Worm (Caenorhabditis elegans) whole organism, late embryonic: ENCODE results near the gene Y38C1BA.4.

ENCODE experiments used
- dve-1 ChIP-seq: sonication (generic microtip); optimal IDR thresholded peaks from 2 replicates; lab custom pipeline; 2017; ENCODE audit warnings: antibody characterized with exemption, mild to moderate bottlenecking, missing genetic modification characterization, missing compliant biosample characterization
- hlh-6 ChIP-seq: sonication (generic microtip); optimal IDR thresholded peaks from 2 replicates; lab custom pipeline; 2016; ENCODE audit warnings: missing genotype, missing genetic modification characterization, missing compliant biosample characterization

DNA sequence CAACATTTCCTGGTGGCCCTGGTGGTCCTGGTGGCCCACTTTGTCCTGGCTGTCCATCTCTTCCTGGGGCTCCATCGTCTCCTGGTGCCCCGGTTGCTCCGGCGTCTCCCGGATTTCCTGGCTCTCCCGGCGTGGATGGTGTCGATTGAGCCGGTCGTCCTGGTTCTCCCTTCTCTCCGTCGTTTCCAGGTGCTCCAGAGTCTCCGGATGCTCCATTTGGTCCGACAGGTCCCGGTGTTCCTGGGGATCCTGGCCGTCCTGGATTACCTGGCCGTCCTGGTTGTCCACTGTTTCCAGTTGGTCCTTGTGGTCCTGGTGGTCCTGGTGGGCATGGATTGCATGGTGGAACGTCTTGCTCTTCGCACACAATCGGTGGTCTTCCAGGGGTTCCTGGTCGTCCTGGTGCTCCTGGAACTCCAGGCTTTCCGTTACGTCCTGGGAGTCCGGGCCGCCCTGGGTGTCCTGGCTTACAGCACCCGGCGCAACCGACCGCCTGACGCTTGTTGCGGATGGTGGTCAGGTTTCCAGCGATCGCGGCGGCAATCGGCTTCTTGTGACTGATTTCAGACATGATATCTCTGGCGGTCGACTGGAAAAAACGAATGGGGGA is 3.1 kb upstream of the Y38C1BA.4 start:
- no peak for TF ChIP-seq hlh-6 (tag; lab: Kevin White, UChicago)
- no peak for TF ChIP-seq dve-1
